Fruit fly (Drosophila melanogaster): ENCODE measurements around the gene zpg.

zpg gene

dm6 chr3L:6608884-6609552 is 3.2 kb upstream of the zpg start, which contains the start of gene axed (continued):
- TF ChIP-seq jigr1 (GFP tag; IDR thresholded peaks at IDR 0.05) (no peak), Dbx (GFP tag; IDR thresholded peaks at IDR 0.05) (peak; percentile 36; the same call in 1 of the 3 replicates), repo (GFP tag; optimal IDR thresholded peaks at IDR 0.05) (no peak), Atf3 (GFP tag; optimal IDR thresholded peaks at IDR 0.05) (no peak), fru (optimal IDR thresholded peaks at IDR 0.05) (no peak), p53 (GFP tag; optimal IDR thresholded peaks at IDR 0.05) (no peak), gem (tag; optimal IDR thresholded peaks at IDR 0.05) (no peak), schlank (tag; optimal IDR thresholded peaks at IDR 0.05) (no peak), Drgx (GFP tag; IDR thresholded peaks at IDR 0.05) (no peak), sisA (GFP tag; IDR thresholded peaks at IDR 0.05) (no peak), CG13894 (tag; optimal IDR thresholded peaks at IDR 0.05) (no peak), CG11723 (GFP tag; optimal IDR thresholded peaks at IDR 0.05) (no peak), Mrtf (GFP tag; IDR thresholded peaks at IDR 0.05) (no peak), GATAe (GFP tag; conservative IDR thresholded peaks at IDR 0.05) (no peak), CG1602 (GFP tag; optimal IDR thresholded peaks at IDR 0.05) (no peak), CG10431 (GFP tag; optimal IDR thresholded peaks at IDR 0.05) (no peak), CG1024 (GFP tag; IDR thresholded peaks at IDR 0.05) (no peak), Dfd (GFP tag; optimal IDR thresholded peaks at IDR 0.05) (no peak), CG14667 (GFP tag; IDR thresholded peaks at IDR 0.05) (no peak), CG8281 (tag; optimal IDR thresholded peaks at IDR 0.05) (no peak), CG1792 (GFP tag; optimal IDR thresholded peaks at IDR 0.05) (no peak), H15 (GFP tag; IDR thresholded peaks at IDR 0.05) (no peak), CG8924 (tag; optimal IDR thresholded peaks at IDR 0.05) (no peak), oc (tag; optimal IDR thresholded peaks at IDR 0.05) (no peak), CG31388 (GFP tag; optimal IDR thresholded peaks at IDR 0.05) (no peak), CG10321 (GFP tag; IDR thresholded peaks at IDR 0.05) (no peak), CG10959 (GFP tag; IDR thresholded peaks at IDR 0.05) (no peak), Aef1 (GFP tag; IDR thresholded peaks at IDR 0.05) (no peak), Dad (GFP tag; optimal IDR thresholded peaks at IDR 0.05) (no peak), sd (tag; optimal IDR thresholded peaks at IDR 0.05) (peak; percentile 84), dimm (GFP tag; IDR thresholded peaks at IDR 0.05) (no peak), nau (GFP tag; optimal IDR thresholded peaks at IDR 0.05) (no peak), chn (GFP tag; optimal IDR thresholded peaks at IDR 0.05) (no peak), dm (GFP tag; optimal IDR thresholded peaks at IDR 0.05) (no peak), Stat92E (GFP tag; optimal IDR thresholded peaks at IDR 0.05) (no peak), fd102C (GFP tag; optimal IDR thresholded peaks at IDR 0.05) (no peak), insv (GFP tag; optimal IDR thresholded peaks at IDR 0.05) (no peak), gfzf (GFP tag; optimal IDR thresholded peaks at IDR 0.05) (peak; percentile 11), CG5245 (GFP tag; optimal IDR thresholded peaks at IDR 0.05) (no peak), disco-r (GFP tag; optimal IDR thresholded peaks at IDR 0.05) (no peak), CG18764 (GFP tag; optimal IDR thresholded peaks at IDR 0.05) (no peak), sr (GFP tag; IDR thresholded peaks at IDR 0.05) (peak; percentile 98), ranshi (GFP tag; IDR thresholded peaks at IDR 0.05) (no peak), NC2β (GFP tag; optimal IDR thresholded peaks at IDR 0.05) (no peak)

All from whole organism, embryonic.